Fruit fly (Drosophila melanogaster): ENCODE measurements around the gene Ir67b.

DNA sequence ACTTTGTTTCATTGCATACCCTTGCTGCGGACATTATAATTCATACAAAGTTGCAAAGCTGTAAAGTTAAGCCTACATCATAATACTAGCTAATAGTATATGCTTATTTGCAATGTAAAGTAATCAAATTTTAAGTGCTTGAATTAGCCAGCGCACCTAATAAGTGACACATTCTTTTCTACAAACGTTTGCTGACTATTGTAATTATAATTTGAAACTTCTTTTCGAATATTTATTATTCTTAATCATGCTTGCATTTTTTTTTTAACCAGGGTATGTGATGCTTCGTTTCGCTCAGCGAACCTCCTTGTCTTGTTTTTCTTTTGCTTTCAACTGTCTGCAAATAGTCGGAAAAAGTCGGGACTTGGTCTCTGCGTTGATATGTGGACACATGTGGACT lies 49.9 kb downstream of the Ir67b start:
- TF ChIP-seq ss (GFP tag; optimal IDR thresholded peaks at IDR 0.05) (no peak), CG3032 (tag; optimal IDR thresholded peaks at IDR 0.05) (no peak), CG6854 (GFP tag; optimal IDR thresholded peaks at IDR 0.05) (no peak), OdsH (GFP tag; optimal IDR thresholded peaks at IDR 0.05) (no peak), Eip75B (GFP tag; optimal IDR thresholded peaks at IDR 0.05) (no peak), Eip78C (GFP tag) (peak; percentile 59), Ets21C (GFP tag; optimal IDR thresholded peaks at IDR 0.05) (no peak), Hr38 (GFP tag; optimal IDR thresholded peaks at IDR 0.05) (no peak), lz (GFP tag; optimal IDR thresholded peaks at IDR 0.05) (no peak), svp (GFP tag) (no peak), Blimp-1 (GFP tag; optimal IDR thresholded peaks at IDR 0.05) (no peak), Sox15 (GFP tag; optimal IDR thresholded peaks at IDR 0.05) (no peak), CG31627 (GFP tag; optimal IDR thresholded peaks at IDR 0.05) (no peak), CG10669 (GFP tag; optimal IDR thresholded peaks at IDR 0.05) (no peak)

All from whole organism, prepupa.